Fruit fly (Drosophila melanogaster) whole organism, wandering third instar larva: Measurements from ENCODE around the gene Ir94d.

Experiments
- Abd-B ChIP-seq: fragments of >200 bp; optimal IDR thresholded peaks from 2 replicates; lab custom pipeline; 2017; ENCODE audit warnings: missing biosample characterization, missing genetic modification characterization
- CG32264 ChIP-seq: fragments of 200-800 bp; sonication (Bioruptor generic); optimal IDR thresholded peaks from 2 replicates; lab custom pipeline; 2016; ENCODE audit warnings: missing biosample characterization, missing genetic modification characterization
- CG9705 ChIP-seq: fragments of 200-800 bp; sonication (Bioruptor generic); optimal IDR thresholded peaks from 2 replicates; lab custom pipeline; 2018; ENCODE audit warnings: missing biosample characterization, mild to moderate bottlenecking, missing genetic modification characterization
- CrebA ChIP-seq: fragments of 200-800 bp; sonication (Bioruptor generic); optimal IDR thresholded peaks from 2 replicates; lab custom pipeline; 2016; ENCODE audit warnings: missing biosample characterization, mild to moderate bottlenecking, missing genetic modification characterization, borderline replicate concordance
- Dif ChIP-seq: fragments of 200-275, 200-300 bp; sonication (Bioruptor generic); optimal IDR thresholded peaks from 2 replicates; lab custom pipeline; 2018; ENCODE audit warnings: missing biosample characterization, missing genetic modification characterization; ENCODE audit not compliant: partially characterized antibody
- GATAd ChIP-seq: sonication (Bioruptor generic); optimal IDR thresholded peaks from 2 replicates; lab custom pipeline; 2016; ENCODE audit warnings: missing biosample characterization, missing genetic modification characterization
- HLH106 ChIP-seq: fragments of 200-800 bp; optimal IDR thresholded peaks from 3 replicates; lab custom pipeline; 2019; ENCODE audit warnings: missing biosample characterization, mild to moderate bottlenecking, missing genetic modification characterization, moderate library complexity
- Hnf4 ChIP-seq: fragments of 200-800 bp; sonication (Bioruptor generic); optimal IDR thresholded peaks from 2 replicates; lab custom pipeline; 2016; ENCODE audit warnings: missing biosample characterization, mild to moderate bottlenecking, missing genetic modification characterization
- Hr78 ChIP-seq: fragments of >200 bp; optimal IDR thresholded peaks from 2 replicates; lab custom pipeline; 2017; ENCODE audit warnings: missing biosample characterization, missing genetic modification characterization
- Hr83 ChIP-seq: fragments of 200-300 bp; sonication (Bioruptor generic); optimal IDR thresholded peaks from 2 replicates; lab custom pipeline; 2016; ENCODE audit warnings: missing biosample characterization, mild to moderate bottlenecking, missing genetic modification characterization, moderate library complexity; ENCODE audit not compliant: poor library complexity, severe bottlenecking
- Jra ChIP-seq: sonication (Bioruptor generic); optimal IDR thresholded peaks from 2 replicates; lab custom pipeline; 2016; ENCODE audit warnings: missing biosample characterization, missing genetic modification characterization
- Mio ChIP-seq: sonication (Bioruptor generic); optimal IDR thresholded peaks from 2 replicates; lab custom pipeline; 2016; ENCODE audit warnings: missing biosample characterization, missing genetic modification characterization
- Myc ChIP-seq: fragments of >200 bp; optimal IDR thresholded peaks from 2 replicates; lab custom pipeline; 2017
- N ChIP-seq: fragments of >200 bp; optimal IDR thresholded peaks from 2 replicates; lab custom pipeline; 2018; ENCODE audit warnings: missing biosample characterization, missing external identifiers, missing genetic modification characterization
- OdsH ChIP-seq: fragments of 200-800 bp; sonication (Bioruptor generic); optimal IDR thresholded peaks from 2 replicates; lab custom pipeline; 2016; ENCODE audit warnings: missing biosample characterization, mild to moderate bottlenecking, missing genetic modification characterization
- Rel ChIP-seq, 2 experiments: fragments of 200-800 bp; sonication (Bioruptor generic) in 1 of 2; optimal IDR thresholded peaks; 2 replicates in 1 of 2; 3 replicates in 1 of 2; lab custom pipeline; 2016 to 2019; ENCODE audit warnings: mild to moderate bottlenecking in 2 of 2, missing biosample characterization in 2 of 2, missing genetic modification characterization in 2 of 2, moderate library complexity in 1 of 2
- Sp1 ChIP-seq: fragments of 200-800 bp; sonication (Bioruptor generic); optimal IDR thresholded peaks from 3 replicates; lab custom pipeline; 2019; ENCODE audit warnings: missing biosample characterization, mild to moderate bottlenecking, missing genetic modification characterization, moderate library complexity
- Vsx2 ChIP-seq: fragments of 200-300, 225-300 bp; sonication (Bioruptor generic); optimal IDR thresholded peaks from 2 replicates; lab custom pipeline; 2018; ENCODE audit warnings: missing biosample characterization, missing genetic modification characterization; ENCODE audit not compliant: partially characterized antibody
- br ChIP-seq: fragments of 200-800 bp; sonication (Bioruptor generic); optimal IDR thresholded peaks from 2 replicates; lab custom pipeline; 2016; ENCODE audit warnings: missing biosample characterization, missing genetic modification characterization
- brk ChIP-seq: fragments of 200-800 bp; sonication (Bioruptor generic); optimal IDR thresholded peaks from 2 replicates; lab custom pipeline; 2016; ENCODE audit warnings: missing biosample characterization, mild to moderate bottlenecking, missing genetic modification characterization
- dl ChIP-seq, 2 experiments: fragments of 175-275, 200-275 bp in 1 of 2; fragments of 200-275 bp in 1 of 2; sonication (Bioruptor generic); optimal IDR thresholded peaks; lab custom pipeline; 2018; ENCODE audit warnings: mild to moderate bottlenecking in 2 of 2, missing biosample characterization in 2 of 2, missing genetic modification characterization in 2 of 2, moderate library complexity in 2 of 2; ENCODE audit not compliant: partially characterized antibody in 2 of 2, insufficient read depth in 1 of 2
- dmrt93B ChIP-seq: fragments of 200-800 bp; sonication (Bioruptor generic); optimal IDR thresholded peaks from 2 replicates; lab custom pipeline; 2018; ENCODE audit warnings: missing biosample characterization, mild to moderate bottlenecking, missing genetic modification characterization
- dsf ChIP-seq: sonication (Bioruptor generic); optimal IDR thresholded peaks from 2 replicates; lab custom pipeline; 2016; ENCODE audit warnings: missing biosample characterization, missing genetic modification characterization, borderline replicate concordance
- ey ChIP-seq: fragments of 200-800 bp; sonication (Bioruptor generic); optimal IDR thresholded peaks from 2 replicates; lab custom pipeline; 2016; ENCODE audit warnings: missing biosample characterization, missing genetic modification characterization
- foxo ChIP-seq, 2 experiments: fragments of 200-800 bp; sonication (Bioruptor generic); optimal IDR thresholded peaks; 2 replicates in 1 of 2; 3 replicates in 1 of 2; lab custom pipeline; 2016 to 2017; ENCODE audit warnings: missing biosample characterization in 2 of 2, missing genetic modification characterization in 2 of 2
- fru ChIP-seq: fragments of 200-800 bp; sonication (Bioruptor generic); optimal IDR thresholded peaks from 3 replicates; lab custom pipeline; 2016; ENCODE audit warnings: missing biosample characterization, mild to moderate bottlenecking, missing genetic modification characterization
- h ChIP-seq: fragments of 200-800 bp; sonication (Bioruptor generic); optimal IDR thresholded peaks from 3 replicates; lab custom pipeline; 2016; ENCODE audit warnings: missing biosample characterization, mild to moderate bottlenecking, missing genetic modification characterization
- jim ChIP-seq: fragments of 175-275, 200-325 bp; sonication (Bioruptor generic); optimal IDR thresholded peaks from 2 replicates; lab custom pipeline; 2016; ENCODE audit warnings: missing biosample characterization, mild to moderate bottlenecking, missing genetic modification characterization
- psq ChIP-seq: fragments of 200-800 bp; sonication (Bioruptor generic); optimal IDR thresholded peaks from 3 replicates; lab custom pipeline; 2017; ENCODE audit warnings: missing biosample characterization, mild to moderate bottlenecking, missing genetic modification characterization, moderate library complexity
- rgr ChIP-seq: fragments of 200-800 bp; sonication (Bioruptor generic); optimal IDR thresholded peaks from 3 replicates; lab custom pipeline; 2016; ENCODE audit warnings: missing biosample characterization, mild to moderate bottlenecking, missing genetic modification characterization
- sv ChIP-seq: fragments of 200-800 bp; sonication (Bioruptor generic); optimal IDR thresholded peaks from 3 replicates; lab custom pipeline; 2016; ENCODE audit warnings: missing biosample characterization, missing genetic modification characterization
- usp ChIP-seq: fragments of >200 bp; optimal IDR thresholded peaks from 2 replicates; lab custom pipeline; 2017; ENCODE audit warnings: missing biosample characterization, missing genetic modification characterization

The Ir94d gene

DNA sequence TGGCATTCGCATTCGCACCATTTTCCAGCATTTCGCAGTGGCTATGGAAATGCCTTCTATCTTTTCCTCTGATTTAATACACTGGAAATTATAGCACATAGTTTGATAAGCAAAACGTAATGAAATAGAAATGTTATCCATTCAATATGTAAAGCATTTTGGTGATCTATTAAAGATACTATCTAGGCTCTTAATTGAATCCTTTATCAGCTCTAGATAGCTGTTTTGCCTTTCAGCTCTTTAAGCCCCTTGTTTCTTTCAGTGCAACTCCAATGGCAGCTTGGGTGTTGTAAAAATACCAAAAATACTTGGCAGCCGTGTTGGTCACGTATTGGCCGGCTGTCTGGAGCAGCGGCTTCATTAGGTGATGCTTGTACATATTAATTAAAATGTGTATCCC is 37.6 kb upstream of the Ir94d start:
- TF ChIP-seq dsf (GFP tag; lab: Kevin White, UChicago) (no peak), Hr83 (GFP tag; lab: Kevin White, UChicago) (no peak), Dif (GFP tag; lab: Kevin White, UChicago) (no peak)

DNA sequence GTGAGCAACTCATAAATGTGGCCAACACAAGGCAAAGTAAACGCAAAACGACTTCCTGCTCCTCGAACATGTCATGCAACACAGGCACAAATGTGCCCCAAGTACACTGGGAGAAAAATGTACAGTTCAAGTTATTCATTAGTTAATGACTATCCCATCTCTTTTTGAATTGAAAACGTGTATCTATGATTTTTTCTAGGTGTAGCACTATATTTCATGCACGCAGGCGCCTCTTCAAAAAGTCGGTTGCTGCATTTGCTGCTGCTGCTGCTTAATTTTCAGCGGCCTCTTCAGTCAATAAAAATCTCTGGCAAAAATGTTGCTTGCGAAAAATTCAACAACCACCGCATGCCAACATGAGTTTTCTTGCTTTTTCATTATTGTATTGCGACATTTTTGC is 35.1 kb upstream of the Ir94d start:
- TF ChIP-seq Mio (GFP tag; lab: Kevin White, UChicago) = no peak
- no peak for TF ChIP-seq Vsx2 (GFP tag; lab: Kevin White, UChicago)
- TF ChIP-seq CG9705 (GFP tag; lab: Kevin White, UChicago) = no peak
- no peak for TF ChIP-seq Myc (lab: Kevin White, UChicago)
- no peak for TF ChIP-seq HLH106
- TF ChIP-seq psq (GFP tag; lab: Kevin White, UChicago) = no peak
- TF ChIP-seq jim (GFP tag; lab: Kevin White, UChicago) = no peak
- no peak for TF ChIP-seq OdsH
- no peak for TF ChIP-seq Rel (GFP tag; optimal IDR thresholded peaks at IDR 0.05; lab: Kevin White, UChicago)
- no peak for TF ChIP-seq Rel (tag; optimal IDR thresholded peaks at IDR 0.05; lab: Kevin White, UChicago)
- no peak for TF ChIP-seq foxo (GFP tag; optimal IDR thresholded peaks at IDR 0.05; lab: Kevin White, UChicago)
- no peak for TF ChIP-seq usp
- no peak for TF ChIP-seq Abd-B (GFP tag; lab: Kevin White, UChicago)
- TF ChIP-seq N = no peak
- no peak for TF ChIP-seq Sp1 (GFP tag; lab: Kevin White, UChicago)
- TF ChIP-seq CG32264 (GFP tag; lab: Kevin White, UChicago) = no peak
- no peak for TF ChIP-seq Hr83 (GFP tag; lab: Kevin White, UChicago)
- no peak for TF ChIP-seq Dif (GFP tag; lab: Kevin White, UChicago)
- no peak for TF ChIP-seq dsf (GFP tag; lab: Kevin White, UChicago)
- TF ChIP-seq dl (GFP tag; optimal IDR thresholded peaks at IDR 0.05; lab: Kevin White, UChicago; ENCODE audit: insufficient read depth in 1 of 2, partially characterized antibody in 2 of 2) = no peak

DNA sequence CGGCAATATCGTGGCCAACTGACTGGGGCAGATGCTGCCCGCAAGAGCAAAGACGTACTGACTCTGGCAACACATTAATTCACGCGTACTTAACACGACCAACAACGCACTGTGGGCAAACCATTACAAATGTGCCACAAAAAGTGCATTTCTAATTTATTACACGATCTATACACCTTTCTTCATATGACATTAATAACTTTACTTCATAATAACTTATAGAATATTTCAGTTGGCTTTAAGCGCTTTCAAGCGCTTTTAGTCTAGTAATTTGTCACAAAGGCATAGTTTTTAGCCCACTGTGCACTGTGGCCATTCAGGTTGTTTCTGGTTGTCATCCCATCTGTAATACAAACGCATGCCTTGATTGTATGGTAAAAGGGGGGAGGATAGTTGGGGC is 34.4 kb upstream of the Ir94d start:
- TF ChIP-seq fru (GFP tag; lab: Kevin White, UChicago) (no peak), Hr78 (GFP tag; lab: Kevin White, UChicago) (no peak)
- TF ChIP-seq, all 38 proteins: peak for 0

DNA sequence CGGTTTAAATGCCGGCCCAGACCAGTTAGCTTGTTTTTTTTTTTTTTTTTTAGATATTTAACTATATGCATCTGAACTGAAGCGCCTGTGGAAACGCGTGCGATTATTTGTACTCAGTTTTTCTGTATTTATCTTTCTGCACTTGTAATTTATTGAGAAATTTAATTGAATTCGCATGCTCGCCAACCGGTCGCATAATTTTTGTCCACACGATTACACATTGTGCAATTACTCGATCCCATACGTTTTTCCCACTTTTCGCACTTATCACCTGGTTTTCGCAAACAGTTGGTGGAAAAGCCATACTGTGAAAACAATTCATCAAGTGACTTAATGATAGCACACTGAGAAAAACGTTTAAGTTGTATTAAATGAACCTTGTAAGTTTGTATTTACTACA is 30.0 kb upstream of the Ir94d start, which contains the start of gene CG42827:
Gene CG42827, plus strand, starts transcription at position 301 of the 400 bp plus-strand sequence.
- TF ChIP-seq ey (GFP tag; lab: Kevin White, UChicago) (no peak), Dif (GFP tag; lab: Kevin White, UChicago) (no peak), CG9705 (GFP tag; lab: Kevin White, UChicago) (no peak), sv (GFP tag; lab: Kevin White, UChicago) (no peak), brk (GFP tag; lab: Kevin White, UChicago) (no peak)

DNA sequence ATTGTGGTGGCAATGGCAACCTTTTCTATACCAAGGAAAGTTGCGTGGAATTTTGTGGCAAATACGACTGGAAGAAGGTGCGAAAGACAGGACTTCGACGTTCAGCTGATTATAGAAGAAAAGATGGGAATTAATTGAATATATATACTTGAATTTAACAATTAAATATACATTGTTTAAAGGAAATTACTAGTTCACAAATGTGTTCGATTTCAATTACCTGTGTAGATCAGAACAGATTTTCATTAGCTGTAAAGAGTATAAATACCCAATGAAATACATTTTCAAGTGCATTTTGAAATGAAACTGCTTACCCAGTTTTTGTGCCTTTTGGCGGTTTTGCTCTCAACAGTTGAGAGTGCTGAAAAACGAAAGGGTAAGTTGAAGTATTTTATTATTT is 29.2 kb upstream of the Ir94d start, which contains the start of gene CG42828:
Gene CG42828, plus strand, starts transcription at position 301 of the 400 bp plus-strand sequence.
- TF ChIP-seq CG32264 (GFP tag; lab: Kevin White, UChicago) = no peak
- TF ChIP-seq, all 38 proteins: peak for 0

DNA sequence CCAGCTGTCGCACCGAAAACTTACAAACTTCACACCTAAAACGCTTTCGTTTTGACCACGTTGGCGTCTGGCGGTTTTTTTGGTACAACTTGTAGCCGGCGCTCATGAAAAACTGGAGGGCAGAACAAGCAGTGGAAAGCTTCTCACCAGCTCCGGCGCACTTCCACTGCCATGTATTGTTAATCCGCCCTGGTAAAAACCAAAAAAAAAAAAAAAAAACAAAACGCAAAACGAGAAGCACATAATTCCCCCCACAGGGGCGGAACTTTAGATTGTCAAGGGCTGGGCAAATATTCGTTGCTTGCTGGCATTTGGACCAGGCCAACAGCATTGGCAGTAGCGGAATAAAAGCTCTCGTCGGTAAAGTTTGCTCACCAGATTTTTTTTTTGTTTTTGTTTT is 28.3 kb upstream of the Ir94d start:
- peak; percentile 46 for TF ChIP-seq Vsx2 (GFP tag; lab: Kevin White, UChicago)
- TF ChIP-seq h = peak; percentile 76
- TF ChIP-seq rgr (GFP tag; lab: Kevin White, UChicago) = peak; percentile 20
- TF ChIP-seq ey (GFP tag; lab: Kevin White, UChicago) = no peak
- TF ChIP-seq OdsH = no peak
- TF ChIP-seq fru (GFP tag; lab: Kevin White, UChicago) = peak; percentile 47
- TF ChIP-seq dmrt93B (GFP tag; lab: Kevin White, UChicago) = no peak
- no peak for TF ChIP-seq GATAd (GFP tag; lab: Kevin White, UChicago)
- TF ChIP-seq Jra (GFP tag; lab: Kevin White, UChicago) = no peak
- no peak for TF ChIP-seq CG32264 (GFP tag; lab: Kevin White, UChicago)
- TF ChIP-seq br (GFP tag; lab: Kevin White, UChicago) = peak; percentile 73
- peak; percentile 54 for TF ChIP-seq Hnf4 (GFP tag; lab: Kevin White, UChicago)
- TF ChIP-seq Hr83 (GFP tag; lab: Kevin White, UChicago) = peak; percentile 35
- no peak for TF ChIP-seq usp
- TF ChIP-seq HLH106 = peak; percentile 17
- TF ChIP-seq jim (GFP tag; lab: Kevin White, UChicago) = peak; percentile 98
- no peak for TF ChIP-seq brk (GFP tag; lab: Kevin White, UChicago)
- TF ChIP-seq Sp1 (GFP tag; lab: Kevin White, UChicago) = peak; percentile 71
- TF ChIP-seq CrebA (GFP tag; lab: Kevin White, UChicago) = peak; percentile 90
- peak; percentile 16 for TF ChIP-seq Rel (GFP tag; optimal IDR thresholded peaks at IDR 0.05; lab: Kevin White, UChicago)
- peak; percentile 76 for TF ChIP-seq Rel (tag; optimal IDR thresholded peaks at IDR 0.05; lab: Kevin White, UChicago)
